Worm (Caenorhabditis elegans) whole organism, mixed stage, embryonic: ENCODE data around the gene T23F6.2.
"Not testable (repeated sequence)": the region's sequence is repeated elsewhere in the genome, so short reads cannot be mapped to it uniquely, and the experiment has no call there.

Experiments used
- M03D4.4 ChIP-seq: sonication (generic microtip); optimal IDR thresholded peaks from 2 replicates; lab custom pipeline; 2017; ENCODE audit warnings: mild to moderate bottlenecking, missing genetic modification characterization, missing compliant biosample characterization
- bed-3 ChIP-seq: fragments of 200-800 bp; sonication (Bioruptor generic); optimal IDR thresholded peaks from 3 replicates; lab custom pipeline; 2018; ENCODE audit warnings: mild to moderate bottlenecking, missing genetic modification characterization, moderate library complexity, missing compliant biosample characterization
- blmp-1 ChIP-seq: fragments of 150-350 bp; optimal IDR thresholded peaks from 2 replicates; lab custom pipeline; 2014; ENCODE audit warnings: missing biosample characterization, missing genetic modification characterization
- ceh-43 ChIP-seq: fragments of 200-800 bp; sonication (Bioruptor generic); optimal IDR thresholded peaks from 2 replicates; lab custom pipeline; 2018; ENCODE audit warnings: mild to moderate bottlenecking, missing genetic modification characterization, moderate library complexity, missing compliant biosample characterization
- ceh-83 ChIP-seq: fragments of 200-800 bp; sonication (Bioruptor generic); optimal IDR thresholded peaks from 2 replicates; lab custom pipeline; 2018; ENCODE audit warnings: mild to moderate bottlenecking, missing genetic modification characterization, missing compliant biosample characterization
- ces-1 ChIP-seq: fragments of 150-350 bp; optimal IDR thresholded peaks from 2 replicates; lab custom pipeline; 2014; ENCODE audit warnings: missing biosample characterization, missing genetic modification reagents, missing genetic modification characterization
- cnd-1 ChIP-seq: fragments of 200-800 bp; sonication (Bioruptor generic); optimal IDR thresholded peaks from 2 replicates; lab custom pipeline; 2018; ENCODE audit warnings: mild to moderate bottlenecking, missing genetic modification characterization, missing compliant biosample characterization
- drap-1 ChIP-seq: fragments of 200-800 bp; sonication (Bioruptor generic); optimal IDR thresholded peaks from 3 replicates; lab custom pipeline; 2018; ENCODE audit warnings: mild to moderate bottlenecking, missing genetic modification characterization, missing compliant biosample characterization
- elt-1 ChIP-seq: sonication (generic microtip); optimal IDR thresholded peaks from 2 replicates; lab custom pipeline; 2017; ENCODE audit warnings: missing genetic modification characterization, mild to moderate bottlenecking, missing compliant biosample characterization, antibody characterized with exemption, moderate library complexity, borderline replicate concordance; ENCODE audit not compliant: insufficient read depth
- flh-1 ChIP-seq: fragments of 200-800 bp; sonication (Bioruptor generic); optimal IDR thresholded peaks from 2 replicates; lab custom pipeline; 2018; ENCODE audit warnings: mild to moderate bottlenecking, missing genetic modification characterization, moderate library complexity, missing compliant biosample characterization
- ham-2 ChIP-seq: fragments of 200-800 bp; sonication (Bioruptor generic); optimal IDR thresholded peaks from 2 replicates; lab custom pipeline; 2018; ENCODE audit warnings: mild to moderate bottlenecking, missing genetic modification characterization, missing compliant biosample characterization
- lin-13 ChIP-seq: fragments of 150-350 bp; optimal IDR thresholded peaks from 2 replicates; lab custom pipeline; 2014; ENCODE audit warnings: missing biosample characterization, missing genetic modification characterization
- lin-32 ChIP-seq: fragments of 200-800 bp; sonication (Bioruptor generic); optimal IDR thresholded peaks from 2 replicates; lab custom pipeline; 2018; ENCODE audit warnings: mild to moderate bottlenecking, missing genetic modification characterization, missing compliant biosample characterization
- lsy-2 ChIP-seq: fragments of 150-350 bp; optimal IDR thresholded peaks from 2 replicates; lab custom pipeline; 2014; ENCODE audit warnings: missing biosample characterization, missing genetic modification characterization
- mab-5 ChIP-seq: fragments of 150-350 bp; optimal IDR thresholded peaks from 2 replicates; lab custom pipeline; 2014; ENCODE audit warnings: missing biosample characterization, missing genetic modification characterization
- mep-1 ChIP-seq: fragments of 150-350 bp; optimal IDR thresholded peaks from 2 replicates; lab custom pipeline; 2017; ENCODE audit warnings: missing biosample characterization, missing genetic modification reagents, missing genetic modification characterization, inconsistent platforms
- mls-2 ChIP-seq: sonication (generic microtip); optimal IDR thresholded peaks from 2 replicates; lab custom pipeline; 2016; ENCODE audit warnings: mild to moderate bottlenecking, missing genetic modification characterization, moderate library complexity, missing compliant biosample characterization
- nhr-2 ChIP-seq: fragments of 150-350 bp; optimal IDR thresholded peaks from 2 replicates; lab custom pipeline; 2014; ENCODE audit warnings: missing biosample characterization, missing genetic modification characterization
- nhr-28 ChIP-seq: fragments of 150-350 bp; optimal IDR thresholded peaks from 2 replicates; lab custom pipeline; 2014; ENCODE audit warnings: missing biosample characterization, missing genetic modification characterization
- nhr-76 ChIP-seq: sonication (generic microtip); optimal IDR thresholded peaks from 2 replicates; lab custom pipeline; 2017; ENCODE audit warnings: missing biosample characterization, missing genetic modification characterization
- pha-4 ChIP-seq: fragments of 150-350 bp; optimal IDR thresholded peaks from 2 replicates; lab custom pipeline; 2018; ENCODE audit warnings: missing biosample characterization, missing genetic modification reagents, missing genetic modification characterization
- sem-2 ChIP-seq: fragments of 200-800 bp; sonication (Bioruptor generic); optimal IDR thresholded peaks from 2 replicates; lab custom pipeline; 2018; ENCODE audit warnings: mild to moderate bottlenecking, missing genetic modification characterization, missing compliant biosample characterization
- snpc-4 ChIP-seq: fragments of 150-350 bp; optimal IDR thresholded peaks from 2 replicates; lab custom pipeline; 2014; ENCODE audit warnings: missing biosample characterization, missing genetic modification characterization
- tbx-8 ChIP-seq: fragments of 200-800 bp; sonication (Bioruptor generic); optimal IDR thresholded peaks from 2 replicates; lab custom pipeline; 2018; ENCODE audit warnings: mild to moderate bottlenecking, missing genetic modification characterization, moderate library complexity, missing compliant biosample characterization
- unc-39 ChIP-seq: fragments of 150-350 bp; optimal IDR thresholded peaks from 2 replicates; lab custom pipeline; 2014; ENCODE audit warnings: missing biosample characterization, missing genetic modification characterization
- zip-8 ChIP-seq: fragments of 150-350 bp; optimal IDR thresholded peaks from 2 replicates; lab custom pipeline; 2014; ENCODE audit warnings: missing biosample characterization, missing genetic modification characterization
- ztf-11 ChIP-seq: fragments of 150-350 bp; optimal IDR thresholded peaks from 2 replicates; lab custom pipeline; 2014; ENCODE audit warnings: missing biosample characterization, missing genetic modification characterization

Gene T23F6.2

DNA sequence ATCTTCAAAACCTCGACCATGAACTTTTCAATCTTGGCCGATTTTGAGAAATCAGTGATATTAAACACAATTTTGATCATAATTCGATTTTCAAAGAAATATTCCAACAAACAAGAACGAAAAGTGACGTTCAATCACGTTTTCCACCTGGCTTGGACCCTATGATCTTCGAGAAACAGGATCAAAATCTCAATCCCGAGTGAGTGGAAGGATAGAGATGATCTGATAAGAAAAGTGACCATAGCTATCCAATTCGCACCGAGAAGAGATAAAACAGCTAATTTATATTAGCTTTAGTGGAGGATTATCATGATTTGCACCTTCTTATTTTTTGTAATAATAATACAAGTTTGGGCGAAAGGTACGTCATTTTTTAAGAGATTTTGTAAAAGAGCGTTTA is at the start of gene T23F6.2:
Gene T23F6.2 (plus strand): TSS at position 251 of the 400 bp plus-strand sequence.
- no peak for TF ChIP-seq lin-32 (GFP tag; lab: Kevin White, UChicago)
- TF ChIP-seq elt-1 (tag; lab: Kevin White, UChicago), result peak; percentile 47

DNA sequence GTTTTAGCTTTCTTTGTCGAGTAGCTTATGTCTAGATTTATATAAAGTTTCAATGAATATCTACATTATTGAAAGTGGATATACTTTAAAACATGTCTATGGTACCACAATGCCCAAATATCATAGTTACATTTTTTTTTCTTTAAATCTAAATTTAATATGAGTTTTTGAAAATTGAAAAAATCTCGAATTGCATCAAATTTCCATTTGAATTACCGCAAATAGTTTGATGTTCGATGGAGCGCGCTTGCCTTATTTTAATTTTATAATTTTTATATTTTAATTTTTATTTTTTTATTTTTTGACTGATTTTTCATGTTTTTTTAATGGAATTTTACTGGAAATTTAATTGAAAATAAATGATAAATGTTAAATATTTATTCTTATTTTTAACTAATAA is 46.5 kb upstream of the T23F6.2 start, which contains the start of gene T23B5.4:
Gene T23B5.4 (plus strand): TSS at position 301 of the 400 bp plus-strand sequence.
- no peak for TF ChIP-seq blmp-1 (tag; lab: Kevin White, UChicago)
- no peak for TF ChIP-seq ceh-83
- TF ChIP-seq cnd-1 (tag; lab: Kevin White, UChicago), result no peak
- no peak for TF ChIP-seq lsy-2 (tag; lab: Kevin White, UChicago)
- TF ChIP-seq pha-4 (tag; lab: Kevin White, UChicago), result no peak
- TF ChIP-seq ces-1 (GFP tag; lab: Kevin White, UChicago), result no peak
- TF ChIP-seq lin-32 (GFP tag; lab: Kevin White, UChicago), result no peak
- no peak for TF ChIP-seq nhr-2 (tag; lab: Kevin White, UChicago)
- no peak for TF ChIP-seq tbx-8 (GFP tag; lab: Kevin White, UChicago)
- no peak for TF ChIP-seq mls-2 (tag; lab: Kevin White, UChicago)
- TF ChIP-seq sem-2, result no peak
- TF ChIP-seq zip-8 (tag; lab: Kevin White, UChicago), result no peak
- TF ChIP-seq lin-13 (tag; lab: Kevin White, UChicago), result no peak
- no peak for TF ChIP-seq nhr-28
- no peak for TF ChIP-seq M03D4.4 (tag; lab: Kevin White, UChicago)

DNA sequence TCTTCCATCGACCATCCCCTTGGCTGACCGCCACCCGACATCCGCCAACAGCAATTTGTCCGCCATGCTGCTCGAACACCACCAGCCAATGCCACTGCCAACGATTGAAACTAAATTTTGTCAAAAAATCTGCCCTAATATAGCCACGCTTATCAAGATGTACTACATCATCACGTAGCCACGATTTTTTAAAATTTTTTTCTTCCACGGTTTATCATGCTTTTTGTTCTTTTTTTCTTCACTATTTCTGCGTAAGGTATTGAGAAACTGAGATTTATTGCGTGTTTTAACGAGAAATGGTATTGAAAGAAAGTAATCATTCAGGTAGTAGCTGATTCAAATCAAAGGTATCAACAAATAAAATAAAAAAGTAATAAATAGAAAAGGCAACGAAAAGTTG is 44.0 kb upstream of the T23F6.2 start, which contains the start of gene T23B5.6:
Gene T23B5.6 (minus strand): TSS at position 101 of the 400 bp plus-strand sequence.
- TF ChIP-seq elt-1 (tag; lab: Kevin White, UChicago); bed-3 (GFP tag; lab: Kevin White, UChicago); blmp-1 (tag; lab: Kevin White, UChicago): not testable (repeated sequence)

DNA sequence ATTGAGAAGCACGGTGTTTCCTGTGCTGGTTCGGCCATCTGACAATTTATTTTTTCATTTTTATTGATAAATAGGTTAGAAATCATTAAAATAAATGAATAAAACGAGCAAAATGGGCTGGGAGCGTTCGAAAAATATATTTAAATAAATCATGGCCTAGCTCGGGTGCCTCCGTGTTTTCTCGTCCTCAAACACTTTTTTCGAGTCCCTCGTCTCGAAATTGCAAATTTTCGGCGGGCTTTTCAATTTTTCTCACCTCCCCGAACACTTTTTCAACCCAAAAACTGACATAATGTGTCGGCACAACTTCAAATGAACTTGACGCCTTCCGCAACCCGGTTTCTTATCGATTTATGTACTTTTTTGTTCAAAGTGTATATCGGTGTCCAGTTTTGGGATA is 36.8 kb upstream of the T23F6.2 start, which contains the start of gene prmt-9:
Gene prmt-9 (minus strand): TSS at position 38 of the 400 bp plus-strand sequence.
- no peak for TF ChIP-seq tbx-8 (GFP tag; lab: Kevin White, UChicago)
- no peak for TF ChIP-seq M03D4.4 (tag; lab: Kevin White, UChicago)
- TF ChIP-seq lsy-2 (tag; lab: Kevin White, UChicago), result no peak
- no peak for TF ChIP-seq ztf-11 (tag; lab: Kevin White, UChicago)
- TF ChIP-seq unc-39, result no peak
- no peak for TF ChIP-seq cnd-1 (tag; lab: Kevin White, UChicago)
- no peak for TF ChIP-seq elt-1 (tag; lab: Kevin White, UChicago)
- TF ChIP-seq nhr-76 (tag; lab: Kevin White, UChicago), result no peak
- TF ChIP-seq nhr-28, result no peak
- no peak for TF ChIP-seq mab-5 (tag; lab: Kevin White, UChicago)
- no peak for TF ChIP-seq pha-4 (tag; lab: Kevin White, UChicago)
- no peak for TF ChIP-seq flh-1
- TF ChIP-seq mep-1 (tag; lab: Kevin White, UChicago), result no peak
- TF ChIP-seq blmp-1 (tag; lab: Kevin White, UChicago), result no peak
- TF ChIP-seq sem-2, result no peak
- TF ChIP-seq snpc-4 (tag; lab: Kevin White, UChicago), result no peak
- no peak for TF ChIP-seq zip-8 (tag; lab: Kevin White, UChicago)
- TF ChIP-seq ceh-43, result no peak

DNA sequence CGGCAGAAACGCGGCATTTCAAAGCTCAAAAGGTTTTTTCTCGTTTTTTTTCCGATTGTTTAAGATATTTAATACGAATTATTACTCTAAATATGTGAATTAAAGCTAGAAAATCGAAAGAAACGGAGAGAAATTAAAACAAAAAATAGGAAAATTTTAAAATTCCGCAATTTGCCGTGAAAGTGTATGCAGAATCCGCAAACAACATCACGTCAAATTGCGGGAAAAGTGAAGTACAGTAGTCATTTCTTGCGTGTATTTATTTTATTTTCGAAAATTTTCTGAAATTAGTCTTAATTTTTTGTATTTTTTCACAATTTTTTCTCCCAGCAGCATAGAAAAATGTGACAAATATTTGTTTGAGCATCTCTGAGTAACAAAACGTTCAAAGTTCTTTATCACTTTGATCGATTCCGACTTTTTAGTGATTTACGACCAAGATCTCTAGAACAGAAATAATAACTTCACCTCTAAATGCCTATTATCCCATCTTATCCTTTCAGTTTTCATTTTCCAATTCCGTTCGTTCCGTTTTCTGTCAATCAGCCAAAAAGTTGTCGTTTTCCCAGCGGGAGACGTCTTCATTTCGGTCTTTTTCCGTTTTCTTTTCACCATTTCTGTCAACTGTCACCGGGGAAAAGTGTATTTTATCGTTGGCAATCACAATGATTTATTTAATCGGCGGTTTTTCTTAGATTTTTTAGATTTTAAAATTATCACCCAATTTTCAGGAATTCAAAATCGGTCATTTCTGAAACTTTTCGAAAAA is 36.1 kb upstream of the T23F6.2 start:
- TF ChIP-seq bed-3 (GFP tag; lab: Kevin White, UChicago) (no peak), lsy-2 (tag; lab: Kevin White, UChicago) (no peak), ces-1 (GFP tag; lab: Kevin White, UChicago) (no peak), lin-13 (tag; lab: Kevin White, UChicago) (no peak), ham-2 (GFP tag; lab: Kevin White, UChicago) (no peak), blmp-1 (tag; lab: Kevin White, UChicago) (peak; percentile 5), drap-1 (no peak), elt-1 (tag; lab: Kevin White, UChicago) (no peak), mls-2 (tag; lab: Kevin White, UChicago) (no peak)
